Fruit fly (Drosophila melanogaster): ENCODE measurements around the gene MFS3.

The MFS3 gene

DNA sequence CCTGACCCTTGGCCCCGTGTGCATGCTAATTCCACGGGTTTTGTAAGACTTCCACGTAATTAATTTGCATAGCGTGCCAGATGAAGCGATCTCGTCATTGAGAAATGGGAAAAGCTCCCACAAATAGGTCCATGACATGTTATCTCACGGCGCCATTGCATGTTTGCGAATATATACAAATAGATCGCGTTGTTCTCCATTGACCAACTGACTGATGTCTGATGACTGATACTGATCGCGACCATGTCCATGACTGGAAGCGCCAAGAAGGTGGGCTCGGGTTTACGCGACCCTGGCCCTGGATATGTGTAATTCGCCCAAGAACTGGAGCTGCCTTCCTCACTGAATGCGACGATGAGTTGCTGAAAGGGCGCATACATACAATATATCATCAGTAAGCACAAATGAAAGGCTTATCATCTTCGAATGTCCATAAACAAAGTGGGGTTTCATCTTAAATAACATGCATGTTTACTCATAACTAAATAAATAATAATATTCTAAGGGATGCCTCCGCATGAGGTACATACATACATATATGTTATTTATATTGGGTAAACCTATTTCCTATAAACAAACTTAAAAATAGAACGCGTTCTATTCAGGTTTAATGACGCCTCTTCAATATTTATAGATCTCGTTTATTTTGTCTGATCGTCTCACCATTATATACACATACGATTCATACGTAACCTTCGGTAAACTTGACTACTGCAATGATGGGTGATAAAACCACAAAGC, 19.8 kb upstream of the MFS3 start:
- peak; percentile 35 for TF ChIP-seq CG17801 (GFP tag; optimal IDR thresholded peaks at IDR 0.05; ENCODE audit: partially characterized antibody)

dm6 chr2L:1124265-1124664, 18.7 kb upstream of the MFS3 start:
- no peak for TF ChIP-seq CG17801 (GFP tag; optimal IDR thresholded peaks at IDR 0.05; ENCODE audit: partially characterized antibody)

DNA sequence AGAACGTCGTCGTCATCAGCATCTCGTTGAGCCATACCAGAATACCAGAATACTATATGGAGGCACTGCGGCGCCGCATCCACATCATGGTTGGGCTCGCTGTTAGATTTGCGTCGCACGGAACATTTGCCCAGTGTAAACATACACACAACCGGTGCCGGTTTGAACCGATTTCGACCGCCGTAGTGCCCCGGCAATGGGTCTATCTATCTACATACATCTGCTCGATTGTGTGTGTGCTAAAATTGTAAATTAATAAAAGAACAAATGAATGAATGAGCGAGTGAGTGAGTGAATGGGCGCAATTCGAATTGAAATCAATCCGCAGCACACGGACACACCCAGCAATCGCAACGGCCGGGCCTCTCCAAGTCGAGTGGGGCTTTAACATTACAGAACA, 17.6 kb upstream of the MFS3 start:
- no peak for TF ChIP-seq CG17801 (GFP tag; optimal IDR thresholded peaks at IDR 0.05; ENCODE audit: partially characterized antibody)

DNA sequence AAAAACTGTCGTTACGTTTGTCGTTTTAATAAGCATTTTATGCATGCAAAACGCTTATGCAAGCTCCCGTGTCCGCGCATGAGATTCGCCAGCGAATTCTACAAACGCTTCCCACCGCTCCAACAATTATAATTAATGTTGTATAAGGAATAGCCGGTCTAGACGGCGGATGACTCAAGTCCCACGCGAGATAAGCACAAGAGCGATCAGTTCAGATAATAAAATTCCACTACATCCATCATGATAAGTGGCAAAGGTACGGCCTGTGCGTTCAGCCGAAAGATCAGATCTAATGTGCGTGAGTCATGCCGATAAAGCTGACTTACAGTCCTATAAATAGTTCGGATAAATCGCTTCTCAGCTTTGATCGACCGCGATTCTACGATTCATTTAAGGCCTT, 16.5 kb upstream of the MFS3 start:
- no peak for TF ChIP-seq CG17801 (GFP tag; optimal IDR thresholded peaks at IDR 0.05; ENCODE audit: partially characterized antibody)

- no peak for TF ChIP-seq CG17801 (GFP tag; optimal IDR thresholded peaks at IDR 0.05; ENCODE audit: partially characterized antibody)
Observed at dm6 chr2L:1127434-1128089, 15.4 kb upstream of the MFS3 start.

DNA sequence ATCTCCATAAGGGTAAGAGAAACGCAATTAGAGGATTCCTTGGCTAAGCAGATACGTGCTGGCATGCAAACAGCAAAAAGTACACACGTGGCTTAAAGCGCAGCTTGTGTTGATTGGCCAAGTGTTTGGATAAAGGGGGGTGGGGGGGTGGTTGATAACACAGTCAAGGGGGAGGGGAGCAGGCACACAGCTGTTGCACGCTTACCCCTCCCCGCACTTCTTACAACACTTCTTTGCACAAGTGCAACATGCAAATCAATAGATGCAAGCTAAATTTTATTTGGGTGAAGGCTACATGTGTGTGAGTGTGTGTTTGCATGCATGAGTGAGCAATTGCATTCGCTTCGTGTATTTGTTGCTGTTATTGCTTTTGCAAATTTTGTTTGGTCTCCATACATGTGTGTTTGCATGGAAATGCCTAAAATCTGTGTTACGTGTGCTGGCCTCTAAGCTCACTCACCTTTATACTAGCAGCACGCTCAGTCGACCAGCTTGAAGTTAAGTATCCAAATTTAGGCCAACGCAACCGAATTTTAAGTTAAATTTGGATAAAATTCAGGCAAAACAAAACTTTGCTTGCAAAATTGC, 14.6 kb upstream of the MFS3 start:
- TF ChIP-seq CG17801 (GFP tag; optimal IDR thresholded peaks at IDR 0.05; ENCODE audit: partially characterized antibody) = no peak

DNA sequence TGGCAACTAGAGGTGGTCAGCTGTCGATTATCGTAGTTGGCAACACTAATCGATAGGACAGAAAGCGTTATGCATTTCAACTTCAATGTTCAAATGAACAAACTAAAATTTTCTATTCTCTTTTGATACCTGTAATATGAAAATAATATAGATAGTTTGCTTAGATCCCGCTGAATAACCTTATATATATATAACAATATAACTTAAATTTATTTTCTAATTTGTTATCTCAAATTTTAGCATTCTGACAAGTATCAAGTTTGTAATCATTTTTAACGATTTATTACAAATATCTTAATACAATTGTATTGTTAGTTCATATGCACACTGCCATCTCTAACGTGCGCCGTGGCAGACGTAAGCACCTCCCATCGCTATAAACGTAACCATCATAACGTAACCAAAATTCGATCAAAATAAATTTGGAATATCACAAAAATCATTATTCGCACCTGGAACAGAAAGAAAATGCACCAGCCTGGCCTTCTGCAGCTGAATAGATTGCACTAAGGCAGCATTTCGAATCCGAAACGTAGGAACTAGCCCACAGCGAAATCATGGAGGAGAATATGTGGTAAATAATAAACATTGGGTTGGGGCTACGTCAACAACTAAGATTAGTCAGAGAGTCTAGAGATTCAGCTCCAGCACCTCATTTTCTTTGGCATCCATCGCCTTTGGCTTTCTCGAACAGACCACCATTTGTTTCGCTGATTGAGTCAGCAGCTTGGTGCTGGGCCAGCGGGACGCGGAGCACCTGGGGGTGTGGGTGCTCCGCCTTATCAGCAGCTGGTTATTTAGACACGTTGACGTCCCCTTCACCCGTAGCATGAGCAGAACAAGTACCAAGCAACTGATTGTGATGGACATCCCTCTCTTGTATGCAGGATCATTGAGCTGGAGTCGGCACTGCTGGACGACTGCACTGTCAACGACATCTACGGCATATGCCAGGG, 13.8 kb upstream of the MFS3 start, which contains the start of the genes Pino and TBC1D23:
TSS of gene Pino (minus strand) at position 22 of the 956 bp plus-strand sequence.
TSS of gene TBC1D23 (plus strand) at position 385 of the 956 bp plus-strand sequence.
- TF ChIP-seq CG17801 (GFP tag; optimal IDR thresholded peaks at IDR 0.05; ENCODE audit: partially characterized antibody) = peak; percentile 67

- no peak for TF ChIP-seq CG17801 (GFP tag; optimal IDR thresholded peaks at IDR 0.05; ENCODE audit: partially characterized antibody)
Observed at dm6 chr2L:1134011-1134743, 8.8 kb upstream of the MFS3 start, which contains the start of the genes Iris and CG4577. Gene Iris (minus strand): TSS chr2L:1134098. Gene CG4577 (plus strand): TSS chr2L:1134693.

- TF ChIP-seq CG17801 (GFP tag; optimal IDR thresholded peaks at IDR 0.05; ENCODE audit: partially characterized antibody) = no peak
Observed at dm6 chr2L:1135495-1135894, 7.5 kb upstream of the MFS3 start.

DNA sequence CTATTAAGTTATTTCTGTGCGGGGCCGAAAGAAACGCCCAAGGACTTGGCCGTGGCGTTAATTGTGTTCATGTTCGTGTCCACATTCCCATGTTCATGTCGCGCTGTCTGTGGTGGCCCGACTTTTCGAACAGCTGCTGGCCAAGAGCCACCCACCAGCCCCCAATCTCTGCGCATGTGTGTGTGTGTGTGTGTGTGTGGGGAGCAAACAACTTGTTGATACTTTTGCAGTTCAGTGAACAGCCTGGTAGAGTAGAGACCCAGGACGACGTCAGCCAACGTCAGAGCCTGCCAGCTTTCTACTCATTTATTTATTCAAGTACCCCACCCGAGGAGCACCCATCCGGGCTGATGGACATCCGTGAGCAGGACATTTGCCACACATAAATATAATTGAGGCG, 6.0 kb upstream of the MFS3 start:
- TF ChIP-seq CG17801 (GFP tag; optimal IDR thresholded peaks at IDR 0.05; ENCODE audit: partially characterized antibody) = no peak

- TF ChIP-seq CG17801 (GFP tag; optimal IDR thresholded peaks at IDR 0.05; ENCODE audit: partially characterized antibody) = no peak
Observed at dm6 chr2L:1143286-1143685, 285 bp downstream of the MFS3 start.

DNA sequence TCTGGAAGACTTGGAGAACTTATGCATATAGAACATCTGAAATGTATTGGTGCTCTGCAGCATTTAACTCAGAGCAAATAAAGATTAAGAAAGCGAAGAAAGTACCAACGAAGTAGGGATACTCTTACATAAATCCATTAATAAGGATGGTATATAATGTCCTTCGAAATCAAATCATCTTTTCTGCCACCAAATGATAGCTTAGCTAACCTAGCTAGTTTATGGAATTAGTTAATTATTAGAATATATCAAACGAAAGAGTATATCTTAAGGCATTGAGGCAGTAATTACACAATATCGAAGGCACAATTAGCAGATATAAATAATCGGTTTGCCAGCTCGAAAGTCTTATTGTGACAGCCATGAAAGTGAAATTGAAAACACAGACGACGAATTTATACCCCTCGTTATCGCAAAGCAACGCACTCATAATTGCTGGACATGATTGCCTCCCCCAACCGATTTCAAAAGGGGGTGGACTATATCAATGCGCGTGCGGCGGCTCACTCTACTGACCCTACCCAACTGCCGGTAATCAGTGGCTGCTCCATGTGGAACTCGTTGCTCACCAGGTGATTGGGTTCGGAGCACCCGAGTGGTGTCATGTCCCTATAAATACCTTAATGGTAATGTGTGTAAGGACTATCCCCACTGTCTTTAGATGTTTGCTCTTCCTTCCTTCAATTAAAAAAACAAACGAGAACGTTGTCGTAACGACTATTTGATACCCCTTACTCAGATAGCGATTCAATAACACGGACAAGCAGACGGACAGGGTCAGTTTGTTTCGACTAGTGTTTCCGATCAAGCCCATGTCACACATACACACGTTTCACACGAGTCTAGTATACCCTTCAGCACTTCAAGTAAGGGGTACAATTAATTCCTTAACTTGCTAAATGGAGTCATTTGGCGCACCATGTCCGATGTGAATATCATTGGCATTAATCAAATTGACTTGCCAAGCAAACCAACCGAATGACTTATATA, 1.7 kb downstream of the MFS3 start:
- no peak for TF ChIP-seq CG17801 (GFP tag; optimal IDR thresholded peaks at IDR 0.05; ENCODE audit: partially characterized antibody)

dm6 chr2L:1147656-1148055, 4.7 kb downstream of the MFS3 start:
- no peak for TF ChIP-seq CG17801 (GFP tag; optimal IDR thresholded peaks at IDR 0.05; ENCODE audit: partially characterized antibody)
